Worm (Caenorhabditis elegans): ENCODE data around the gene C56G2.4.

C56G2.4 gene

ce11 chrIII:6374947-6375415 is 43.4 kb downstream of the C56G2.4 start, which contains the start of the genes rps-13 and nfx-1 (continued):
- TF ChIP-seq eor-1 (tag; optimal IDR thresholded peaks at IDR 0.05): no peak
- TF ChIP-seq hmg-11 (tag; optimal IDR thresholded peaks at IDR 0.05): peak; percentile 52
- no peak for TF ChIP-seq ceh-82 (tag; optimal IDR thresholded peaks at IDR 0.05)
- TF ChIP-seq nhr-25 (tag; optimal IDR thresholded peaks at IDR 0.05): peak; percentile 82
- TF ChIP-seq R02D3.7 (tag; optimal IDR thresholded peaks at IDR 0.05): peak; percentile 43
- no peak for TF ChIP-seq ZK546.5 (tag; optimal IDR thresholded peaks at IDR 0.05)
- TF ChIP-seq ztf-4 (tag; optimal IDR thresholded peaks at IDR 0.05): no peak
- no peak for TF ChIP-seq unc-39 (tag; optimal IDR thresholded peaks at IDR 0.05)
- TF ChIP-seq sea-2 (GFP tag; optimal IDR thresholded peaks at IDR 0.05): no peak

DNA sequence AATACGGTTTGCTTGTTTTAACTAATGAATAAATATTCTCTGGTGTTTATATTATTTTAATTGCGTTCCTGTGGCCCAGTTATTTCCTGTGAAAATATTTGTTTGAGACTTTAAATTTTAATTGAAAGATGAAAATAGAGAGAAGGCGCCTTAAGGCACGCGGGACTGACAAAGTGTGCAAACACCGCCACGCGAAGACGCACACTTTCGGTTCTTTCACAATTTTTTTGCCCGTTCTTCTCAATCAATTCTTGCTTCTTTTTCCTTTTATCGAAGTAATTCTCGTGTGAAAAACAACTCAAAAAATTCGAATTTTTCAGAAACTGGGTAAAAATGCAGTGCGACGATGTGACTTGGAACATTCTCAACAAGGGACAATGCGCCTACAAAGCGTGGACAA is 47.6 kb downstream of the C56G2.4 start, which contains the start of gene C16A3.6:
Gene C16A3.6 (plus strand): TSS at position 84 of the 400 bp plus-strand sequence.
- peak; percentile 32 for TF ChIP-seq hmg-11 (tag; optimal IDR thresholded peaks at IDR 0.05)
- TF ChIP-seq pha-4 (tag; optimal IDR thresholded peaks at IDR 0.05): peak; percentile 40
- peak; percentile 11 for TF ChIP-seq nhr-23 (tag; optimal IDR thresholded peaks at IDR 0.05)
- TF ChIP-seq eor-1 (tag; optimal IDR thresholded peaks at IDR 0.05): no peak
- TF ChIP-seq nfya-1 (tag; optimal IDR thresholded peaks at IDR 0.05; ENCODE audit: insufficient read depth): peak; percentile 37
- TF ChIP-seq elt-2 (tag; optimal IDR thresholded peaks at IDR 0.05): peak; percentile 14
- TF ChIP-seq nhr-12 (tag; optimal IDR thresholded peaks at IDR 0.05): no peak
- TF ChIP-seq nhr-25 (tag; optimal IDR thresholded peaks at IDR 0.05): no peak
- peak; percentile 75 for TF ChIP-seq ama-1 (optimal IDR thresholded peaks at IDR 0.05)
- TF ChIP-seq sea-2 (GFP tag; optimal IDR thresholded peaks at IDR 0.05): no peak

- no peak for TF ChIP-seq elt-2 (tag; optimal IDR thresholded peaks at IDR 0.05)
- no peak for TF ChIP-seq nhr-11 (tag; optimal IDR thresholded peaks at IDR 0.05)
- no peak for TF ChIP-seq ama-1 (optimal IDR thresholded peaks at IDR 0.05)
- TF ChIP-seq nfya-1 (tag; optimal IDR thresholded peaks at IDR 0.05; ENCODE audit: insufficient read depth): no peak
- TF ChIP-seq mml-1 (tag; optimal IDR thresholded peaks at IDR 0.05): no peak
- TF ChIP-seq lin-15B (tag; optimal IDR thresholded peaks at IDR 0.05): no peak
- TF ChIP-seq fkh-10 (GFP tag; optimal IDR thresholded peaks at IDR 0.05): no peak
- no peak for TF ChIP-seq unc-62 (GFP tag; optimal IDR thresholded peaks at IDR 0.05)
- TF ChIP-seq ZK546.5 (tag; optimal IDR thresholded peaks at IDR 0.05): no peak
These were observed 48.9 kb downstream of the C56G2.4 start, which contains the start of gene C16A3.5 for ce11 chrIII:6380472-6380871. Gene C16A3.5, plus strand, starts transcription at chrIII:6380772.

DNA sequence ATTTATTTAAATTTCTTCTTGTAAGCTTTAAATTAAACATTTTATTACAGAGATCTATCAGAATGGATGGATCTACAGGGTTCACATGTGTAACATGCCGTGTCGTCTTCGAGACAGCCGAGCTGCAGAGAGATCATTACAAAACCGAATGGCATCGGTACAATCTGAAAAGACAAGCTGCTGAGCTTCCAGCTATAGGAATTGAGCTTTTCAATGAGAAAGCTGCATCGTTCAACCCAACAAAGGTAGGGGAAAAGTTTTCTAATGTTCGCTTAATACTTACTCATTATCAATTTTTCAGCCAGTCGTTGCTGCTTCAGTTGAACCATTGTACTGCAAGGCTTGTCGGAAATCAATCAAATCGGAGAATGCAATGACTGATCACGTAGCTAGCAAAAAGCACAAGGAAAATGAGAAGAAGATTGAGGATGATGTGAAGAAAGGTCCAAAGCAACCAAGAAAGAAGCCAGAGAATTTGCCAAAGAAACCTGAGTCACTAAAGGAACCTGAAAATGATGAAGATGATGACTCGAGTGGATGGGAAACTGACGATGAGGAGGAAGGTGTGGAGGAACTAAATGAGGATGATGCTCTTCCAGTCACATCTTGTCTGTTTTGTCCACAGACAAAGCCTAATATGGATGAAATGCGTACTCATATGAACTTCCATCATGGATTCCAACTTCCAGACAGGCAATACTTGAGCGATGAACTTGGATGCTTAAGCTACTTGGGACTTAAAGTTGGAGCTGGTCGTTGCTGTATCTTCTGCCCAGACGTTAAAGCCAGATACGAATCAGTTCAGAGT is 50.3 kb downstream of the C56G2.4 start, which contains the start of gene znf-622:
Gene znf-622 (plus strand): TSS at position 51 of the 808 bp plus-strand sequence.
- TF ChIP-seq snpc-4 (tag; optimal IDR thresholded peaks at IDR 0.05) (no peak), ztf-11 (tag; optimal IDR thresholded peaks at IDR 0.05) (no peak), fkh-2 (tag; optimal IDR thresholded peaks at IDR 0.05) (no peak), elt-2 (tag; optimal IDR thresholded peaks at IDR 0.05) (no peak), unc-62 (GFP tag; optimal IDR thresholded peaks at IDR 0.05) (no peak), sea-2 (GFP tag; optimal IDR thresholded peaks at IDR 0.05) (no peak), ceh-28 (tag; optimal IDR thresholded peaks at IDR 0.05) (no peak), fkh-10 (GFP tag; optimal IDR thresholded peaks at IDR 0.05) (no peak), ceh-82 (tag; optimal IDR thresholded peaks at IDR 0.05) (no peak), ama-1 (optimal IDR thresholded peaks at IDR 0.05) (no peak), mdl-1 (tag; optimal IDR thresholded peaks at IDR 0.05) (no peak), hmg-11 (tag; optimal IDR thresholded peaks at IDR 0.05) (no peak), nhr-12 (tag; optimal IDR thresholded peaks at IDR 0.05) (no peak), nhr-67 (tag; optimal IDR thresholded peaks at IDR 0.05) (no peak)

- TF ChIP-seq hmg-11 (tag; optimal IDR thresholded peaks at IDR 0.05) (no peak), ceh-28 (tag; optimal IDR thresholded peaks at IDR 0.05) (no peak), daf-12 (tag; optimal IDR thresholded peaks at IDR 0.05) (no peak), zag-1 (tag; optimal IDR thresholded peaks at IDR 0.05) (no peak), egl-27 (tag; optimal IDR thresholded peaks at IDR 0.05) (no peak), elt-2 (tag; optimal IDR thresholded peaks at IDR 0.05) (peak; percentile 7), lin-15B (tag; optimal IDR thresholded peaks at IDR 0.05) (peak; percentile 24), nhr-76 (tag; optimal IDR thresholded peaks at IDR 0.05) (no peak), nhr-23 (tag; optimal IDR thresholded peaks at IDR 0.05) (peak; percentile 22)
These were observed 51.6 kb downstream of the C56G2.4 start, which contains the start of gene let-716 for ce11 chrIII:6382987-6383602. Gene let-716, plus strand, starts transcription at chrIII:6383552.
